Worm (Caenorhabditis elegans): Measurements from ENCODE around the gene cpg-7.

DNA sequence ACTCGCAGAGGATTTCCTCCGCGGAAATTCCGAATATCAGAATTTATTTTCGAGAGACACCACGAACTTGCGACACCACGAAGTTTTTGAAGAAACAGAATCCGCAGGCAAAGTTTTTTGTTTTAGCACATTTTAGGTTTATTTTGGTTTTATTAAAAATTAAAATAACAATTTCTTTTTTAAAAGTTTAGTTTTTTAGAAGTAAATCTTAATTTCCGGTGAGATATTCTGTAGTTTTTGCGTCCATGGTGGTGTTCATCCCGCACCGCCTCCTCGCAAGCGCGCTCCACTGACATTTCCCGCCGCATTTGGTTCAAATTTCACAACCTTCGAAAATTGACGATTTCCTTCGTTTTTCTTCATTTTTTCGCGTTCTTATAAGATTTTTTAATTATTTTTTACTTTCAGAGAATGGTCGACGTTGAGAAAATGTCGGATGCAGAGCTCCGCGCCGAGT lies 46.0 kb downstream of the cpg-7 start, which contains the start of gene lem-2:
- TF ChIP-seq mep-1 (tag; optimal IDR thresholded peaks at IDR 0.05) (peak; percentile 64), grh-1 (GFP tag; IDR thresholded peaks at IDR 0.05) (no peak), rnt-1 (tag; optimal IDR thresholded peaks at IDR 0.05) (no peak), nhr-12 (tag; optimal IDR thresholded peaks at IDR 0.05) (no peak), skn-1 (tag; optimal IDR thresholded peaks at IDR 0.05) (peak; percentile 51), xbp-1 (tag; optimal IDR thresholded peaks at IDR 0.05) (peak; percentile 76), snpc-4 (tag; optimal IDR thresholded peaks at IDR 0.05) (peak; percentile 35), lin-15B (tag; optimal IDR thresholded peaks at IDR 0.05) (peak; percentile 68), aly-2 (tag; optimal IDR thresholded peaks at IDR 0.05) (peak; percentile 31), lin-39 (tag; optimal IDR thresholded peaks at IDR 0.05) (no peak), nhr-11 (tag; optimal IDR thresholded peaks at IDR 0.05) (no peak), nhr-237 (tag; optimal IDR thresholded peaks at IDR 0.05) (peak; percentile 2), lsy-2 (tag; optimal IDR thresholded peaks at IDR 0.05) (peak; percentile 66 to 81)
